Fruit fly (Drosophila melanogaster) S2 (cell line): ENCODE measurements around the gene ihog.

Experiments
- CG8478 ChIP-seq: fragments of >200 bp; optimal IDR thresholded peaks from 2 replicates; lab custom pipeline; 2018
- CTCF ChIP-seq, 2 experiments: fragments of >200 bp; optimal IDR thresholded peaks; 2 replicates each; lab custom pipeline; 2018

- TF ChIP-seq CTCF (optimal IDR thresholded peaks at IDR 0.05; lab: Kevin White, UChicago) = no peak
- no peak for TF ChIP-seq CG8478 (lab: Kevin White, UChicago)
Observed at dm6 chr2L:6942714-6943113, 5.9 kb downstream of the ihog start, which contains the start of gene CG18304.
